Fruit fly (Drosophila melanogaster) whole organism, pupa: ENCODE data around the gene Pk34A.

Experiments
- CG10348 ChIP-seq: fragments of 200-800 bp; sonication (Bioruptor generic); IDR thresholded peaks from 2 replicates; pipeline ENCODE4 v1.3.6; 2022; ENCODE audit warnings: missing biosample characterization, missing genetic modification characterization
- CG12605 ChIP-seq: fragments of 200-800 bp; sonication (Bioruptor generic); IDR thresholded peaks from 2 replicates; pipeline ENCODE4 v1.3.6; 2022; ENCODE audit warnings: missing biosample characterization, missing genetic modification characterization
- CG13204 ChIP-seq: fragments of 200-800 bp; sonication (Bioruptor generic); optimal IDR thresholded peaks from 2 replicates; lab custom pipeline; 2018; ENCODE audit warnings: missing biosample characterization, mild to moderate bottlenecking, missing genetic modification characterization, moderate library complexity
- CG14655 ChIP-seq: fragments of 200-800 bp; sonication (Bioruptor generic); optimal IDR thresholded peaks from 3 replicates; lab custom pipeline; 2017; ENCODE audit warnings: mild to moderate bottlenecking, missing biosample characterization, missing genetic modification reagents, missing genetic modification characterization
- CG15710 ChIP-seq: fragments of 200-800 bp; sonication (Bioruptor generic); optimal IDR thresholded peaks from 2 replicates; lab custom pipeline; 2018; ENCODE audit warnings: missing biosample characterization, mild to moderate bottlenecking, missing genetic modification characterization, moderate library complexity
- CG17806 ChIP-seq: fragments of 200-800 bp; sonication (Bioruptor generic); optimal IDR thresholded peaks from 2 replicates; lab custom pipeline; 2018; ENCODE audit warnings: missing biosample characterization, mild to moderate bottlenecking, missing genetic modification characterization, moderate library complexity
- CG32121 ChIP-seq: fragments of 200-800 bp; sonication (Bioruptor generic); IDR thresholded peaks from 2 replicates; pipeline ENCODE4 v1.3.6; 2022; ENCODE audit warnings: missing biosample characterization, missing genetic modification characterization
- CG34367 ChIP-seq: fragments of 200-800 bp; sonication (Bioruptor generic); optimal IDR thresholded peaks from 2 replicates; lab custom pipeline; 2018; ENCODE audit warnings: missing biosample characterization, mild to moderate bottlenecking, missing genetic modification characterization
- CG4496 ChIP-seq: fragments of 200-800 bp; sonication (Bioruptor generic); IDR thresholded peaks from 3 replicates; pipeline ENCODE4 v1.3.6; 2022; ENCODE audit warnings: missing biosample characterization, missing genetic modification characterization
- CG8159 ChIP-seq: fragments of 200-800 bp; sonication (Bioruptor generic); optimal IDR thresholded peaks from 3 replicates; lab custom pipeline; 2018; ENCODE audit warnings: missing biosample characterization, mild to moderate bottlenecking, missing genetic modification characterization, moderate library complexity
- CG8301 ChIP-seq: fragments of 200-800 bp; sonication (Bioruptor generic); optimal IDR thresholded peaks from 2 replicates; lab custom pipeline; 2018; ENCODE audit warnings: missing biosample characterization, mild to moderate bottlenecking, missing genetic modification characterization
- CG9948 ChIP-seq: fragments of 200-800 bp; sonication (Bioruptor generic); optimal IDR thresholded peaks from 2 replicates; lab custom pipeline; 2018; ENCODE audit warnings: missing biosample characterization, mild to moderate bottlenecking, missing genetic modification characterization, moderate library complexity
- D1 ChIP-seq: fragments of 200-800 bp; sonication (Bioruptor generic); optimal IDR thresholded peaks from 2 replicates; lab custom pipeline; 2018; ENCODE audit warnings: missing biosample characterization, mild to moderate bottlenecking, missing genetic modification characterization, moderate library complexity
- EcR ChIP-seq: fragments of 200-800 bp; sonication (Bioruptor generic); optimal IDR thresholded peaks from 3 replicates; lab custom pipeline; 2019; ENCODE audit warnings: missing biosample characterization, missing genetic modification characterization, mild to moderate bottlenecking, moderate library complexity, missing genetic modification reagents
- Ets98B ChIP-seq: fragments of 200-800 bp; sonication (Bioruptor generic); IDR thresholded peaks from 2 replicates; pipeline ENCODE4 v1.3.6; 2022; ENCODE audit warnings: missing biosample characterization, missing genetic modification characterization
- Pif1A ChIP-seq: fragments of 200-800 bp; sonication (Bioruptor generic); optimal IDR thresholded peaks from 3 replicates; lab custom pipeline; 2016; ENCODE audit warnings: missing biosample characterization, missing genetic modification characterization
- Pif1B ChIP-seq: fragments of 200-800 bp; sonication (Bioruptor generic); optimal IDR thresholded peaks from 3 replicates; lab custom pipeline; 2016; ENCODE audit warnings: missing biosample characterization, missing genetic modification characterization
- Snoo ChIP-seq: fragments of 200-800 bp; sonication (Bioruptor generic); optimal IDR thresholded peaks from 3 replicates; lab custom pipeline; 2017; ENCODE audit warnings: missing biosample characterization, mild to moderate bottlenecking, missing genetic modification characterization, inconsistent platforms
- fd96Ca ChIP-seq: fragments of 200-800 bp; sonication (Bioruptor generic); IDR thresholded peaks from 3 replicates; pipeline ENCODE4 v1.3.6; 2022; ENCODE audit warnings: missing biosample characterization, missing genetic modification characterization
- gl ChIP-seq: fragments of 200-800 bp; sonication (Bioruptor generic); optimal IDR thresholded peaks from 2 replicates; lab custom pipeline; 2018; ENCODE audit warnings: missing biosample characterization, mild to moderate bottlenecking, missing genetic modification characterization
- rn ChIP-seq: fragments of 200-800 bp; sonication (Bioruptor generic); IDR thresholded peaks from 2 replicates; pipeline ENCODE4 v1.3.6; 2022; ENCODE audit warnings: missing biosample characterization, missing genetic modification characterization

Pk34A gene

dm6 chr2L:13158510-13158909 lies at the start of gene Pk34A:
Gene Pk34A (plus strand): TSS chr2L:13158810.
- TF ChIP-seq CG4496 (GFP tag; lab: Robert Waterston, UW): no peak
- TF ChIP-seq EcR: no peak
- no peak for TF ChIP-seq Snoo

- TF ChIP-seq CG4496 (GFP tag; lab: Robert Waterston, UW): no peak
- TF ChIP-seq CG9948 (tag; lab: Kevin White, UChicago): no peak
- no peak for TF ChIP-seq CG32121 (GFP tag; lab: Robert Waterston, UW)
- no peak for TF ChIP-seq Ets98B (GFP tag; lab: Robert Waterston, UW)
- TF ChIP-seq rn (GFP tag; lab: Robert Waterston, UW): no peak
- no peak for TF ChIP-seq EcR
- no peak for TF ChIP-seq Snoo
- no peak for TF ChIP-seq Pif1A (GFP tag; lab: Kevin White, UChicago)
- no peak for TF ChIP-seq CG14655 (GFP tag; lab: Kevin White, UChicago)
- no peak for TF ChIP-seq gl (tag; lab: Kevin White, UChicago)
- TF ChIP-seq CG15710 (tag; lab: Kevin White, UChicago): no peak
Measured at dm6 chr2L:13113580-13113979, 45.0 kb upstream of the Pk34A start.

dm6 chr2L:13116738-13117137 lies 41.9 kb upstream of the Pk34A start:
- TF ChIP-seq CG32121 (GFP tag; lab: Robert Waterston, UW) (peak; percentile 52; the same call in 1 of the 2 replicates), Pif1B (GFP tag; lab: Kevin White, UChicago) (no peak)

- no peak for TF ChIP-seq CG14655 (GFP tag; lab: Kevin White, UChicago)
- no peak for TF ChIP-seq CG8159
- no peak for TF ChIP-seq EcR
- no peak for TF ChIP-seq Pif1B (GFP tag; lab: Kevin White, UChicago)
- no peak for TF ChIP-seq CG17806
- TF ChIP-seq fd96Ca (GFP tag; lab: Robert Waterston, UW): no peak
- TF ChIP-seq CG9948 (tag; lab: Kevin White, UChicago): no peak
- no peak for TF ChIP-seq Ets98B (GFP tag; lab: Robert Waterston, UW)
- TF ChIP-seq Snoo: no peak
- no peak for TF ChIP-seq CG13204 (GFP tag; lab: Kevin White, UChicago)
- TF ChIP-seq CG15710 (tag; lab: Kevin White, UChicago): no peak
- TF ChIP-seq CG10348 (GFP tag; lab: Robert Waterston, UW): no peak
- TF ChIP-seq Pif1A (GFP tag; lab: Kevin White, UChicago): no peak
- no peak for TF ChIP-seq D1 (tag; lab: Kevin White, UChicago)
- TF ChIP-seq CG34367 (tag; lab: Kevin White, UChicago): no peak
- TF ChIP-seq CG32121 (GFP tag; lab: Robert Waterston, UW): no peak
- TF ChIP-seq CG8301 (tag; lab: Kevin White, UChicago): no peak
- no peak for TF ChIP-seq gl (tag; lab: Kevin White, UChicago)
Measured at dm6 chr2L:13119034-13119433, 39.6 kb upstream of the Pk34A start, which contains the start of the genes CG44198 and CG43050. Gene CG44198 (minus strand): TSS chr2L:13119134. Gene CG43050 (plus strand): TSS chr2L:13119294.

dm6 chr2L:13122526-13122925 lies 36.1 kb upstream of the Pk34A start:
- no peak for TF ChIP-seq Pif1B (GFP tag; lab: Kevin White, UChicago)
- TF ChIP-seq CG4496 (GFP tag; lab: Robert Waterston, UW): no peak
- TF ChIP-seq CG14655 (GFP tag; lab: Kevin White, UChicago): peak; percentile 14
- TF ChIP-seq CG17806: peak; percentile 27
- TF ChIP-seq CG9948 (tag; lab: Kevin White, UChicago): no peak
- TF ChIP-seq CG8301 (tag; lab: Kevin White, UChicago): no peak
- TF ChIP-seq CG13204 (GFP tag; lab: Kevin White, UChicago): peak; percentile 59
- TF ChIP-seq CG12605: no peak
- TF ChIP-seq CG15710 (tag; lab: Kevin White, UChicago): no peak
- TF ChIP-seq CG32121 (GFP tag; lab: Robert Waterston, UW): no peak
- TF ChIP-seq gl (tag; lab: Kevin White, UChicago): peak; percentile 63
- TF ChIP-seq CG34367 (tag; lab: Kevin White, UChicago): peak; percentile 41
- TF ChIP-seq rn (GFP tag; lab: Robert Waterston, UW): no peak
- TF ChIP-seq D1 (tag; lab: Kevin White, UChicago): no peak
- TF ChIP-seq Snoo: no peak
- TF ChIP-seq fd96Ca (GFP tag; lab: Robert Waterston, UW): no peak
- TF ChIP-seq Pif1A (GFP tag; lab: Kevin White, UChicago): peak; percentile 20
- no peak for TF ChIP-seq Ets98B (GFP tag; lab: Robert Waterston, UW)
- TF ChIP-seq CG8159: peak; percentile 32
- no peak for TF ChIP-seq CG10348 (GFP tag; lab: Robert Waterston, UW)
- peak; percentile 14 for TF ChIP-seq EcR

- TF ChIP-seq D1 (tag; lab: Kevin White, UChicago) (no peak), CG15710 (tag; lab: Kevin White, UChicago) (no peak), Snoo (no peak), CG17806 (no peak), CG8301 (tag; lab: Kevin White, UChicago) (no peak), CG4496 (GFP tag; lab: Robert Waterston, UW) (no peak)
Measured at dm6 chr2L:13130291-13130690, 28.3 kb upstream of the Pk34A start, which contains the start of gene CG5122. Gene CG5122 (plus strand): TSS chr2L:13130591.

- no peak for TF ChIP-seq CG12605
- TF ChIP-seq CG32121 (GFP tag; lab: Robert Waterston, UW): no peak
- TF ChIP-seq D1 (tag; lab: Kevin White, UChicago): no peak
- no peak for TF ChIP-seq rn (GFP tag; lab: Robert Waterston, UW)
- no peak for TF ChIP-seq Pif1B (GFP tag; lab: Kevin White, UChicago)
- no peak for TF ChIP-seq fd96Ca (GFP tag; lab: Robert Waterston, UW)
- TF ChIP-seq CG8159: no peak
- no peak for TF ChIP-seq CG34367 (tag; lab: Kevin White, UChicago)
- TF ChIP-seq CG14655 (GFP tag; lab: Kevin White, UChicago): no peak
- TF ChIP-seq gl (tag; lab: Kevin White, UChicago): no peak
- TF ChIP-seq CG4496 (GFP tag; lab: Robert Waterston, UW): no peak
- TF ChIP-seq CG15710 (tag; lab: Kevin White, UChicago): no peak
- TF ChIP-seq CG9948 (tag; lab: Kevin White, UChicago): no peak
- no peak for TF ChIP-seq CG8301 (tag; lab: Kevin White, UChicago)
- no peak for TF ChIP-seq CG10348 (GFP tag; lab: Robert Waterston, UW)
- no peak for TF ChIP-seq Snoo
- TF ChIP-seq EcR: no peak
Measured at dm6 chr2L:13135929-13136328, 22.7 kb upstream of the Pk34A start.
